Fruit fly (Drosophila melanogaster): ENCODE results near the gene wrm1.

DNA sequence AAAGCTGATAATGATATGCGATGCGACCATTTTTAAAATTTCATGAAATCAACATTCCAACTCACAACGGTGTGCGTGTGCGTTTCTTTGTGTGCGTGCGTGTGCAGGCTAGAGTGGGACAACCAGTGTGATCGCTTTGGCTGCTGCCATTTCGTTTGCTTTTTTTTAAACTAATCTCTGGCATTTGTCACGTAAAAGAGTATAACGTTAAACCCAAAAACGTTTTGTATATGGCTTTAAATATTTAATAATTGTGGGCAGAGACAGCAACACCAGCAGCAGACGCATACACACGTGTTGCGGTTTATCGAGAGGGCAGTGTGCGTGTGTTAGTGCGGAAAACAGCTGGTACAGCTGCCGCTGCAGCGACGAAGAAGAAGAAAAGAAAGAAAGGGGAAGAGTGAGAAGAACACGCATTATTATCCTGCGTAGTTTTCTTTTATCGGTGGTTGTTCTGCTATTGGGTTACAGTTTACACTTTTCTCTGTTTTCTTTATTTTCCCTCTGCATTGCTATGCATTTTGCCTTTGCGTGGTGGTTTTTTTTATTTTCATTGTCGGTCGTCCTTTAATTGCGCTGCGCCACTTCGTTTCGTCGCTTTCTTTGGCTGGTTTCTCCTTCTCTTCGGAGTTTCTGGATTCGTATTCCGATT lies 35.3 kb upstream of the wrm1 start:
- TF ChIP-seq h (optimal IDR thresholded peaks at IDR 0.05): no peak
- TF ChIP-seq CG16813 (GFP tag; IDR thresholded peaks at IDR 0.05; ENCODE audit: partially characterized antibody): no peak
- TF ChIP-seq Hr3 (GFP tag; optimal IDR thresholded peaks at IDR 0.05): no peak
- no peak for TF ChIP-seq lmd (GFP tag; IDR thresholded peaks at IDR 0.05)

Measured in whole organism, embryonic.